Worm (Caenorhabditis elegans): ENCODE results near the gene acs-4.

- TF ChIP-seq egl-27 (tag; optimal IDR thresholded peaks at IDR 0.05) (no peak), lsy-2 (tag; optimal IDR thresholded peaks at IDR 0.05) (no peak), nhr-6 (tag; optimal IDR thresholded peaks at IDR 0.05) (no peak), aly-2 (tag; optimal IDR thresholded peaks at IDR 0.05) (no peak), nhr-10 (tag; optimal IDR thresholded peaks at IDR 0.05) (no peak), blmp-1 (tag; optimal IDR thresholded peaks at IDR 0.05; ENCODE audit: insufficient read depth) (no peak)
Observed at ce11 chrIII:7210486-7210885, 42.8 kb downstream of the acs-4 start.

Measured in whole organism, L2 larva.